Worm (Caenorhabditis elegans) whole organism, midembryonic: Measurements from ENCODE around the gene F32D8.15.

Source experiments
- T22C8.4 ChIP-seq: fragments of 200-800 bp; sonication (Bioruptor generic); IDR thresholded peaks from 2 replicates; pipeline ENCODE4 v1.3.6; 2022; ENCODE audit warnings: missing genetic modification characterization, missing compliant biosample characterization
- cog-1 ChIP-seq: sonication (generic microtip); optimal IDR thresholded peaks from 2 replicates; lab custom pipeline; 2016; ENCODE audit warnings: missing genetic modification characterization, missing compliant biosample characterization
- flt-1 ChIP-seq: fragments of 200-800 bp; sonication (Bioruptor generic); IDR thresholded peaks from 2 replicates; pipeline ENCODE4 v1.3.6; 2022; ENCODE audit warnings: missing genetic modification characterization, missing compliant biosample characterization
- klf-2 ChIP-seq: fragments of 200-800 bp; sonication (Bioruptor generic); conservative IDR thresholded peaks from 2 replicates; pipeline ENCODE4 v1.3.6; 2022; ENCODE audit warnings: missing genetic modification reagents, missing genetic modification characterization, missing compliant biosample characterization
- med-1 ChIP-seq: sonication (generic microtip); optimal IDR thresholded peaks from 2 replicates; lab custom pipeline; 2017; ENCODE audit warnings: missing genetic modification characterization, mild to moderate bottlenecking, missing compliant biosample characterization, antibody characterized with exemption, missing genetic modification reagents; ENCODE audit not compliant: insufficient read depth
- ref-1 ChIP-seq: fragments of 200-800 bp; sonication (Bioruptor generic); conservative IDR thresholded peaks from 2 replicates; pipeline ENCODE4 v1.3.6; 2022; ENCODE audit warnings: missing genetic modification reagents, missing genetic modification characterization, missing compliant biosample characterization
- tab-1 ChIP-seq: fragments of 200-800 bp; sonication (Bioruptor generic); IDR thresholded peaks from 2 replicates; pipeline ENCODE4 v1.3.6; 2022; ENCODE audit warnings: missing genetic modification characterization, missing compliant biosample characterization
- ztf-23 ChIP-seq: fragments of 200-800 bp; sonication (Bioruptor generic); IDR thresholded peaks from 2 replicates; pipeline ENCODE4 v1.3.6; 2022; ENCODE audit warnings: missing genetic modification reagents, missing genetic modification characterization, missing compliant biosample characterization
- ztf-29 ChIP-seq: fragments of 200-800 bp; sonication (Bioruptor generic); IDR thresholded peaks from 2 replicates; pipeline ENCODE4 v1.3.6; 2022; ENCODE audit warnings: missing genetic modification reagents, missing genetic modification characterization, missing compliant biosample characterization

Gene F32D8.15

DNA sequence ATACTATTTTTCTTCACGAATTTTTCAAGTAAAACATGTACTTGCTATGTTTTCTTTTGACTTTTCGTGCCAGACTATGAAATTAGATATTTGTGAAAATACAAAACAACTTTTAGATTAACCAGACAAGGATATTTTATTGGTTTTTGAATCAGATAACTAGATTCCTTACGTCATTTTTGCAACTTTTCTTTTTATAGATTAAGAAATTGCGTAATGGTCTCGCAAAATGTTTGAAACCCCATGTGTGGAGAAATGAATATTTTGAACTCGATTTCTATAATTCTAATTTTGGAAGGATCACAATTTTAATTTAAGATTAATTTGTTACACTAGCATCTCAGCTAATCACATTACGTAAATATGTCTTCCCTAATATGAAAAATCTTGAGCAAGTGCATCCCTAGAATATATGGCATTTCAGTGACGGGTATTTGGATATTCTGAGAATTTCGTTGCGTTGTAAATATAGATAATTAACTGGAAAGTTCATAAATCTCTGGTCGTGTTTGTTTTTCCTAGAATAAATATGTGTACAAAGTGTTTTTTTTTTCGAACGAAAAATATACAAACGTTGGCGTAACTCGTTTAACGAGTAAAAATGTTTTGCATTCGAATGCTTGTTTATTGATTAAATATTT lies 41.3 kb upstream of the F32D8.15 start:
- TF ChIP-seq klf-2 (GFP tag; lab: Robert Waterston, UW) (no peak), ztf-29 (GFP tag; lab: Robert Waterston, UW) (no peak), med-1 (GFP tag; lab: Kevin White, UChicago) (no peak), flt-1 (GFP tag; lab: Robert Waterston, UW) (no peak), T22C8.4 (GFP tag; lab: Robert Waterston, UW) (no peak), cog-1 (tag; lab: Kevin White, UChicago) (no peak), tab-1 (GFP tag; lab: Robert Waterston, UW) (no peak), ref-1 (GFP tag; lab: Robert Waterston, UW) (no peak), ztf-23 (GFP tag; lab: Robert Waterston, UW) (no peak)

- TF ChIP-seq flt-1 (GFP tag; lab: Robert Waterston, UW) (no peak), klf-2 (GFP tag; lab: Robert Waterston, UW) (no peak), med-1 (GFP tag; lab: Kevin White, UChicago) (no peak), tab-1 (GFP tag; lab: Robert Waterston, UW) (no peak), ztf-23 (GFP tag; lab: Robert Waterston, UW) (no peak), ztf-29 (GFP tag; lab: Robert Waterston, UW) (no peak), cog-1 (tag; lab: Kevin White, UChicago) (no peak)
Measured at ce11 chrV:10865599-10865998, 38.2 kb upstream of the F32D8.15 start, which contains the start of gene saeg-1. saeg-1 (minus strand) TSS chrV:10865699.

ce11 chrV:10866340-10866739 lies 37.5 kb upstream of the F32D8.15 start:
- TF ChIP-seq flt-1 (GFP tag; lab: Robert Waterston, UW), result peak; percentile 23; the same call in 1 of the 2 replicates

ce11 chrV:10867586-10867985 lies 36.3 kb upstream of the F32D8.15 start:
- TF ChIP-seq flt-1 (GFP tag; lab: Robert Waterston, UW), result no peak
- TF ChIP-seq ref-1 (GFP tag; lab: Robert Waterston, UW), result no peak
- no peak for TF ChIP-seq ztf-23 (GFP tag; lab: Robert Waterston, UW)
- no peak for TF ChIP-seq ztf-29 (GFP tag; lab: Robert Waterston, UW)
- no peak for TF ChIP-seq tab-1 (GFP tag; lab: Robert Waterston, UW)
- no peak for TF ChIP-seq T22C8.4 (GFP tag; lab: Robert Waterston, UW)
- TF ChIP-seq klf-2 (GFP tag; lab: Robert Waterston, UW), result no peak
- TF ChIP-seq med-1 (GFP tag; lab: Kevin White, UChicago), result no peak
- no peak for TF ChIP-seq cog-1 (tag; lab: Kevin White, UChicago)

- TF ChIP-seq tab-1 (GFP tag; lab: Robert Waterston, UW) (no peak), ztf-23 (GFP tag; lab: Robert Waterston, UW) (no peak), klf-2 (GFP tag; lab: Robert Waterston, UW) (no peak), ref-1 (GFP tag; lab: Robert Waterston, UW) (no peak), T22C8.4 (GFP tag; lab: Robert Waterston, UW) (no peak), ztf-29 (GFP tag; lab: Robert Waterston, UW) (no peak), flt-1 (GFP tag; lab: Robert Waterston, UW) (no peak), cog-1 (tag; lab: Kevin White, UChicago) (no peak), med-1 (GFP tag; lab: Kevin White, UChicago) (no peak)
Measured at ce11 chrV:10870050-10870449, 33.8 kb upstream of the F32D8.15 start.

ce11 chrV:10871457-10871861 lies 32.4 kb upstream of the F32D8.15 start:
- TF ChIP-seq flt-1 (GFP tag; lab: Robert Waterston, UW) (no peak), cog-1 (tag; lab: Kevin White, UChicago) (no peak), ztf-29 (GFP tag; lab: Robert Waterston, UW) (no peak), T22C8.4 (GFP tag; lab: Robert Waterston, UW) (no peak), ref-1 (GFP tag; lab: Robert Waterston, UW) (no peak), med-1 (GFP tag; lab: Kevin White, UChicago) (no peak), ztf-23 (GFP tag; lab: Robert Waterston, UW) (no peak), klf-2 (GFP tag; lab: Robert Waterston, UW) (no peak), tab-1 (GFP tag; lab: Robert Waterston, UW) (no peak)

ce11 chrV:10873190-10873589 lies 30.7 kb upstream of the F32D8.15 start:
- no peak for TF ChIP-seq med-1 (GFP tag; lab: Kevin White, UChicago)
- TF ChIP-seq ztf-29 (GFP tag; lab: Robert Waterston, UW), result no peak
- no peak for TF ChIP-seq tab-1 (GFP tag; lab: Robert Waterston, UW)
- no peak for TF ChIP-seq T22C8.4 (GFP tag; lab: Robert Waterston, UW)
- no peak for TF ChIP-seq ztf-23 (GFP tag; lab: Robert Waterston, UW)
- no peak for TF ChIP-seq cog-1 (tag; lab: Kevin White, UChicago)
- no peak for TF ChIP-seq flt-1 (GFP tag; lab: Robert Waterston, UW)
- no peak for TF ChIP-seq klf-2 (GFP tag; lab: Robert Waterston, UW)
- TF ChIP-seq ref-1 (GFP tag; lab: Robert Waterston, UW), result no peak

DNA sequence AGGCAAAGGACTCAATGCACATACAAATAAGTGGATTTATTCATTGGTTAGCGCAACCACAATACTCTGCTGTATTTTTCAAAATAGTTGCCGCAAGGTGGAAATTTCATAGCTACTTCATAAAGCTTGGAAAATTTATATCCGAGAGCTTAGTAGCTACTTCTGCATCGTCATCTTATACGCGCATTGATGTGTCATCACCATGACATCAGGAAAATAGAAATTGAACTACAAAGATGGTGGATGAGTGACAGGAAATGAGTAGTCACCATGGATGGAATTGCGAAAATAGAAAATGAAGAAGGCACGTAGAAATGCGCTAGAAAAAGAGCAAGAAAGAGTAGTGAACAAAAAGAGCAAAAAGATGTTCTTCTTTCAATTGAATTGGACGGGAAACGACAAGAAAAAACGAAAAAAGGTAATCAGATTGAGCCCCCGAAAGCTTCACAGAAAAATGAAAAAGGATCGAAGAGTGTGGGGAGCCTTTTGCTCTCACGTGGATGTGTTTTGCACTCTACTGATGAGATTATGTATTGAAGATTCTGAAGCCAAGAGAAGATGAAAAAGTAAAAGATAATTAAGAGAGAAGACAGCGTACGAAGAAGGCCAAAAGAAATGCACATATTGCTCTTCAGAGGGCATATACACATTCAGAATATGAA lies 28.8 kb upstream of the F32D8.15 start:
- no peak for TF ChIP-seq tab-1 (GFP tag; lab: Robert Waterston, UW)

- no peak for TF ChIP-seq klf-2 (GFP tag; lab: Robert Waterston, UW)
- no peak for TF ChIP-seq ref-1 (GFP tag; lab: Robert Waterston, UW)
- TF ChIP-seq ztf-29 (GFP tag; lab: Robert Waterston, UW), result no peak
- no peak for TF ChIP-seq tab-1 (GFP tag; lab: Robert Waterston, UW)
- TF ChIP-seq cog-1 (tag; lab: Kevin White, UChicago), result no peak
- no peak for TF ChIP-seq med-1 (GFP tag; lab: Kevin White, UChicago)
- TF ChIP-seq ztf-23 (GFP tag; lab: Robert Waterston, UW), result no peak
- no peak for TF ChIP-seq T22C8.4 (GFP tag; lab: Robert Waterston, UW)
- TF ChIP-seq flt-1 (GFP tag; lab: Robert Waterston, UW), result no peak
Measured at ce11 chrV:10876512-10876911, 27.3 kb upstream of the F32D8.15 start.
